Worm (Caenorhabditis elegans) whole organism, L2 larva: ENCODE data around the gene mrps-33.

Experiments
- C34F6.9 ChIP-seq: fragments of 150-350 bp; optimal IDR thresholded peaks from 2 replicates; lab custom pipeline; 2014; ENCODE audit warnings: missing biosample characterization, missing genetic modification characterization
- alr-1 ChIP-seq: fragments of 150-350 bp; optimal IDR thresholded peaks from 2 replicates; lab custom pipeline; 2014; ENCODE audit warnings: missing biosample characterization, missing genetic modification characterization
- blmp-1 ChIP-seq: sonication (generic microtip); optimal IDR thresholded peaks from 2 replicates; lab custom pipeline; 2017; ENCODE audit warnings: missing genetic modification characterization, mild to moderate bottlenecking, missing compliant biosample characterization, antibody characterized with exemption, moderate library complexity; ENCODE audit not compliant: insufficient read depth
- ceh-16 ChIP-seq: fragments of 150-350 bp; optimal IDR thresholded peaks from 2 replicates; lab custom pipeline; 2014; ENCODE audit warnings: missing biosample characterization, missing genetic modification characterization
- crh-2 ChIP-seq: sonication (generic microtip); optimal IDR thresholded peaks from 2 replicates; lab custom pipeline; 2017; ENCODE audit warnings: missing biosample characterization, missing genetic modification characterization
- egl-27 ChIP-seq: sonication (generic microtip); optimal IDR thresholded peaks from 3 replicates; lab custom pipeline; 2017; ENCODE audit warnings: missing biosample characterization, missing genetic modification reagents, missing genetic modification characterization
- elt-3 ChIP-seq: sonication (generic microtip); optimal IDR thresholded peaks from 2 replicates; lab custom pipeline; 2017; ENCODE audit warnings: missing biosample characterization, missing genetic modification characterization
- gmeb-1 ChIP-seq: fragments of 150-350 bp; optimal IDR thresholded peaks from 2 replicates; lab custom pipeline; 2014; ENCODE audit warnings: missing biosample characterization, missing genetic modification characterization
- nhr-10 ChIP-seq: sonication (generic microtip); optimal IDR thresholded peaks from 2 replicates; lab custom pipeline; 2017; ENCODE audit warnings: missing biosample characterization, missing genetic modification characterization
- nhr-21 ChIP-seq: fragments of 150-350 bp; optimal IDR thresholded peaks from 2 replicates; lab custom pipeline; 2014; ENCODE audit warnings: missing biosample characterization, missing genetic modification characterization
- nhr-237 ChIP-seq: fragments of 150-350 bp; optimal IDR thresholded peaks from 2 replicates; lab custom pipeline; 2014; ENCODE audit warnings: missing biosample characterization, missing genetic modification characterization
- nhr-25 ChIP-seq: fragments of 150-350 bp; sonication (generic microtip); optimal IDR thresholded peaks from 3 replicates; lab custom pipeline; 2014; ENCODE audit warnings: missing biosample characterization, missing genetic modification characterization
- sma-3 ChIP-seq: sonication (generic microtip); optimal IDR thresholded peaks from 2 replicates; lab custom pipeline; 2016; ENCODE audit warnings: missing genetic modification reagents, missing genetic modification characterization, missing compliant biosample characterization
- unc-55 ChIP-seq: fragments of 150-350 bp; sonication (generic microtip); optimal IDR thresholded peaks from 3 replicates; lab custom pipeline; 2014; ENCODE audit warnings: missing biosample characterization, missing genetic modification reagents, missing genetic modification characterization
- unc-62 ChIP-seq: fragments of 150-350 bp; optimal IDR thresholded peaks from 2 replicates; lab custom pipeline; 2014; ENCODE audit warnings: missing biosample characterization, missing genetic modification reagents, missing genetic modification characterization
- ztf-1 ChIP-seq: fragments of 200-800 bp; sonication (Bioruptor generic); conservative IDR thresholded peaks from 2 replicates; pipeline ENCODE4 v1.3.6; 2022; ENCODE audit warnings: missing genetic modification characterization, missing compliant biosample characterization

Gene mrps-33

ce11 chrIV:8691486-8691885 is 48.3 kb downstream of the mrps-33 start, which contains the start of the genes hst-1 and ints-6 (continued):
- TF ChIP-seq ztf-1 (GFP tag; lab: Robert Waterston, UW): no peak
- no peak for TF ChIP-seq elt-3 (tag; lab: Kevin White, UChicago)
- TF ChIP-seq crh-2 (tag; lab: Kevin White, UChicago): no peak
- TF ChIP-seq blmp-1 (tag; lab: Kevin White, UChicago): no peak
- no peak for TF ChIP-seq nhr-237
- no peak for TF ChIP-seq nhr-10 (tag; lab: Kevin White, UChicago)
- no peak for TF ChIP-seq nhr-21 (tag; lab: Kevin White, UChicago)
- no peak for TF ChIP-seq alr-1 (tag; lab: Kevin White, UChicago)
- peak; percentile 6 for TF ChIP-seq C34F6.9 (tag; lab: Kevin White, UChicago)
- no peak for TF ChIP-seq egl-27 (tag; lab: Kevin White, UChicago)
- TF ChIP-seq ceh-16 (tag; lab: Kevin White, UChicago): no peak
- peak; percentile 36 for TF ChIP-seq gmeb-1 (tag; lab: Kevin White, UChicago)
- no peak for TF ChIP-seq nhr-25 (tag; lab: Kevin White, UChicago)
- peak; percentile 15 for TF ChIP-seq sma-3
- peak; percentile 26 for TF ChIP-seq unc-55 (GFP tag; lab: Kevin White, UChicago)
- TF ChIP-seq unc-62: no peak
